Worm (Caenorhabditis elegans): ENCODE results near the gene egrh-2.

egrh-2 gene

ce11 chrIV:1000441-1000840 lies 10.2 kb upstream of the egrh-2 start:
- TF ChIP-seq ceh-88 (GFP tag; IDR thresholded peaks at IDR 0.05) (no peak), fkh-8 (tag; optimal IDR thresholded peaks at IDR 0.05) (no peak), irx-1 (tag; optimal IDR thresholded peaks at IDR 0.05) (no peak), C16A3.4 (tag; optimal IDR thresholded peaks at IDR 0.05) (no peak)

ce11 chrIV:999675-1000074 lies 9.4 kb upstream of the egrh-2 start:
- TF ChIP-seq egl-27 (tag; optimal IDR thresholded peaks at IDR 0.05) = no peak
- no peak for TF ChIP-seq pax-3 (tag; optimal IDR thresholded peaks at IDR 0.05)
- no peak for TF ChIP-seq F16B12.6 (tag; optimal IDR thresholded peaks at IDR 0.05)
- TF ChIP-seq nhr-76 (tag; optimal IDR thresholded peaks at IDR 0.05) = no peak
- no peak for TF ChIP-seq pqm-1 (tag; optimal IDR thresholded peaks at IDR 0.05)
- TF ChIP-seq nhr-71 (tag; optimal IDR thresholded peaks at IDR 0.05) = no peak
- no peak for TF ChIP-seq aha-1 (tag; optimal IDR thresholded peaks at IDR 0.05)
- TF ChIP-seq mef-2 (tag; optimal IDR thresholded peaks at IDR 0.05) = no peak
- no peak for TF ChIP-seq hlh-17 (GFP tag; optimal IDR thresholded peaks at IDR 0.05; ENCODE audit: borderline replicate concordance)
- no peak for TF ChIP-seq tlp-1 (tag; optimal IDR thresholded peaks at IDR 0.05)
- TF ChIP-seq ceh-90 (tag; optimal IDR thresholded peaks at IDR 0.05) = no peak
- no peak for TF ChIP-seq ceh-8 (GFP tag; optimal IDR thresholded peaks at IDR 0.05)
- no peak for TF ChIP-seq lin-35 (GFP tag; optimal IDR thresholded peaks at IDR 0.05)
- no peak for TF ChIP-seq nhr-28 (tag; optimal IDR thresholded peaks at IDR 0.05)

ce11 chrIV:998914-999313 lies 8.7 kb upstream of the egrh-2 start, which contains the start of gene Y55F3AM.5:
TSS of gene Y55F3AM.5 (plus strand) at chrIV:999214.
- TF ChIP-seq fos-1 (tag; optimal IDR thresholded peaks at IDR 0.05) (no peak), mep-1 (tag; optimal IDR thresholded peaks at IDR 0.05) (no peak), nhr-237 (tag; optimal IDR thresholded peaks at IDR 0.05) (no peak), sox-4 (tag; optimal IDR thresholded peaks at IDR 0.05) (no peak), skn-1 (tag; optimal IDR thresholded peaks at IDR 0.05) (no peak), fkh-4 (tag; optimal IDR thresholded peaks at IDR 0.05; ENCODE audit: borderline replicate concordance) (no peak), hpl-2 (GFP tag; optimal IDR thresholded peaks at IDR 0.05) (no peak), grh-1 (GFP tag; IDR thresholded peaks at IDR 0.05) (no peak), pqm-1 (tag; optimal IDR thresholded peaks at IDR 0.05) (no peak), nhr-76 (tag; optimal IDR thresholded peaks at IDR 0.05) (no peak), nhr-77 (tag; optimal IDR thresholded peaks at IDR 0.05) (no peak), nhr-90 (tag; optimal IDR thresholded peaks at IDR 0.05; ENCODE audit: poor library complexity) (no peak), hlh-17 (GFP tag; optimal IDR thresholded peaks at IDR 0.05; ENCODE audit: borderline replicate concordance) (no peak), efl-1 (optimal IDR thresholded peaks at IDR 0.05) (no peak), efl-1 (GFP tag; optimal IDR thresholded peaks at IDR 0.05 in 1 of 2) (no peak), ceh-63 (GFP tag; optimal IDR thresholded peaks at IDR 0.05) (no peak), lin-15B (tag; optimal IDR thresholded peaks at IDR 0.05) (no peak), unc-30 (tag; optimal IDR thresholded peaks at IDR 0.05) (no peak), aly-2 (tag; optimal IDR thresholded peaks at IDR 0.05) (no peak), C34B4.2 (tag; optimal IDR thresholded peaks at IDR 0.05) (no peak)

- TF ChIP-seq nhr-20 (tag; optimal IDR thresholded peaks at IDR 0.05) (peak; percentile 13), nhr-28 (tag; optimal IDR thresholded peaks at IDR 0.05) (no peak), lin-35 (GFP tag; optimal IDR thresholded peaks at IDR 0.05) (peak; percentile 91 to 94), xbp-1 (tag; optimal IDR thresholded peaks at IDR 0.05) (peak; percentile 41), ceh-82 (tag; optimal IDR thresholded peaks at IDR 0.05) (peak in 1 of 3 experiments; percentile 13), snu-23 (GFP tag; optimal IDR thresholded peaks at IDR 0.05) (peak; percentile 50), isw-1 (GFP tag; IDR thresholded peaks at IDR 0.05) (peak; percentile 31), unc-86 (tag; optimal IDR thresholded peaks at IDR 0.05) (peak; percentile 18), skn-1 (tag; optimal IDR thresholded peaks at IDR 0.05) (peak; percentile 32), C16A3.4 (tag; optimal IDR thresholded peaks at IDR 0.05) (peak; percentile 7), dpl-1 (GFP tag; optimal IDR thresholded peaks at IDR 0.05) (peak; percentile 87 to 89 (median 88)), lir-3 (tag; optimal IDR thresholded peaks at IDR 0.05; ENCODE audit: poor library complexity) (no peak), grh-1 (GFP tag; IDR thresholded peaks at IDR 0.05) (0 out of 2 replicates have a peak, but pooled peaks have one; percentile 33), efl-1 (optimal IDR thresholded peaks at IDR 0.05) (peak; percentile 92 to 95), efl-1 (GFP tag; optimal IDR thresholded peaks at IDR 0.05 in 1 of 2) (peak; percentile 91 to 99), tbx-2 (tag; optimal IDR thresholded peaks at IDR 0.05) (peak; percentile 15), swsn-7 (tag; optimal IDR thresholded peaks at IDR 0.05) (peak; percentile 15), Y116A8C.19 (tag; optimal IDR thresholded peaks at IDR 0.05; ENCODE audit: borderline replicate concordance) (no peak), lsy-2 (tag; optimal IDR thresholded peaks at IDR 0.05) (peak; percentile 36 to 59), nhr-85 (tag) (peak; percentile 1)
Observed at ce11 chrIV:991647-992400, 1.6 kb upstream of the egrh-2 start, which contains the start of gene lep-2. TSS of gene lep-2 (plus strand) at chrIV:992283.
